Worm (Caenorhabditis elegans): ENCODE results near the gene B0454.5.

ce11 chrII:3036344-3036743, 2.3 kb upstream of the B0454.5 start:
- TF ChIP-seq tbx-8 (GFP tag; optimal IDR thresholded peaks at IDR 0.05) (no peak), elt-3 (tag; optimal IDR thresholded peaks at IDR 0.05) (no peak), nhr-12 (tag; optimal IDR thresholded peaks at IDR 0.05) (no peak)
